Worm (Caenorhabditis elegans) whole organism, midembryonic: ENCODE data around the gene mgrn-1.

ENCODE experiments used
- T22C8.4 ChIP-seq: fragments of 200-800 bp; sonication (Bioruptor generic); IDR thresholded peaks from 2 replicates; pipeline ENCODE4 v1.3.6; 2022; ENCODE audit warnings: missing genetic modification characterization, missing compliant biosample characterization
- flt-1 ChIP-seq: fragments of 200-800 bp; sonication (Bioruptor generic); IDR thresholded peaks from 2 replicates; pipeline ENCODE4 v1.3.6; 2022; ENCODE audit warnings: missing genetic modification characterization, missing compliant biosample characterization
- med-1 ChIP-seq: sonication (generic microtip); optimal IDR thresholded peaks from 2 replicates; lab custom pipeline; 2017; ENCODE audit warnings: missing genetic modification characterization, mild to moderate bottlenecking, missing compliant biosample characterization, antibody characterized with exemption, missing genetic modification reagents; ENCODE audit not compliant: insufficient read depth
- ref-1 ChIP-seq: fragments of 200-800 bp; sonication (Bioruptor generic); conservative IDR thresholded peaks from 2 replicates; pipeline ENCODE4 v1.3.6; 2022; ENCODE audit warnings: missing genetic modification reagents, missing genetic modification characterization, missing compliant biosample characterization
- tab-1 ChIP-seq: fragments of 200-800 bp; sonication (Bioruptor generic); IDR thresholded peaks from 2 replicates; pipeline ENCODE4 v1.3.6; 2022; ENCODE audit warnings: missing genetic modification characterization, missing compliant biosample characterization
- ztf-29 ChIP-seq: fragments of 200-800 bp; sonication (Bioruptor generic); IDR thresholded peaks from 2 replicates; pipeline ENCODE4 v1.3.6; 2022; ENCODE audit warnings: missing genetic modification reagents, missing genetic modification characterization, missing compliant biosample characterization

DNA sequence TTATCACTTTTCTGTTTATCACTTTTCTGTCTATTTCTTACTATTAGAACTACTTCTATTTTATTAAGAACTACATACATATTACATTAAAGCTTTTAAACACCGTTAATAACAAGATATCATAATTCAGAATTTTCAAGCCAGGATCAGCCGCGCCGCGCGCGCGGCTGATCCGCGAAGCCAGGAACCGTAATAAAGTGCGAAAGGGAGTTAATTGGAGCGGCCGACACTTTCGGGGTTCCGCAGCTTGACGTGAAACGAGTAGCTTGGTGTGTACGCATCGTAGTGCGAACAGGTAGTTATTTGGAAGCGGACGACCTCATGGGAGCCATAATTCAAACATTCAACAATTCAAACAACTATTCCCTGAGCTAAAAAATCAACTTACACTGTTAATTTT is 43.6 kb upstream of the mgrn-1 start:
- TF ChIP-seq tab-1 (GFP tag; lab: Robert Waterston, UW), result no peak
- TF ChIP-seq ref-1, result no peak
- TF ChIP-seq med-1 (GFP tag; lab: Kevin White, UChicago), result no peak
- no peak for TF ChIP-seq ztf-29 (GFP tag; lab: Robert Waterston, UW)
- TF ChIP-seq flt-1 (GFP tag; lab: Robert Waterston, UW), result no peak
- no peak for TF ChIP-seq T22C8.4
